Worm (Caenorhabditis elegans): Measurements from ENCODE around the gene sra-26.

Gene sra-26

ce11 chrII:6646903-6647302 lies 4.7 kb downstream of the sra-26 start:
- no peak for TF ChIP-seq elt-3 (tag; optimal IDR thresholded peaks at IDR 0.05)
- TF ChIP-seq ama-1 (optimal IDR thresholded peaks at IDR 0.05): no peak
- no peak for TF ChIP-seq nhr-12 (tag; optimal IDR thresholded peaks at IDR 0.05)
- TF ChIP-seq mab-5 (tag; optimal IDR thresholded peaks at IDR 0.05): no peak
- no peak for TF ChIP-seq nhr-237 (tag; optimal IDR thresholded peaks at IDR 0.05)
- TF ChIP-seq sem-4 (tag; optimal IDR thresholded peaks at IDR 0.05): no peak
- TF ChIP-seq ztf-11 (tag; optimal IDR thresholded peaks at IDR 0.05): no peak
- TF ChIP-seq ztf-1 (GFP tag; conservative IDR thresholded peaks at IDR 0.05): no peak
- TF ChIP-seq sma-3 (GFP tag; optimal IDR thresholded peaks at IDR 0.05): no peak
- TF ChIP-seq zag-1 (tag; optimal IDR thresholded peaks at IDR 0.05): no peak
- TF ChIP-seq R02D3.7 (tag; optimal IDR thresholded peaks at IDR 0.05): no peak
- TF ChIP-seq gmeb-1 (tag; optimal IDR thresholded peaks at IDR 0.05): no peak

- TF ChIP-seq nhr-129 (tag; optimal IDR thresholded peaks at IDR 0.05) (no peak), dmd-4 (tag; optimal IDR thresholded peaks at IDR 0.05) (no peak), nhr-23 (tag; optimal IDR thresholded peaks at IDR 0.05) (no peak), ama-1 (optimal IDR thresholded peaks at IDR 0.05) (no peak), gmeb-1 (tag; optimal IDR thresholded peaks at IDR 0.05) (no peak), C34F6.9 (tag; optimal IDR thresholded peaks at IDR 0.05) (no peak), sma-9 (GFP tag; optimal IDR thresholded peaks at IDR 0.05) (no peak), sma-9 (tag; optimal IDR thresholded peaks at IDR 0.05) (no peak), mbf-1 (tag; optimal IDR thresholded peaks at IDR 0.05) (no peak), unc-62 (GFP tag; optimal IDR thresholded peaks at IDR 0.05) (no peak), elt-3 (tag; optimal IDR thresholded peaks at IDR 0.05) (no peak), nhr-6 (tag; optimal IDR thresholded peaks at IDR 0.05) (no peak), elt-1 (tag; optimal IDR thresholded peaks at IDR 0.05) (no peak), unc-55 (GFP tag; optimal IDR thresholded peaks at IDR 0.05) (no peak)
Measured at ce11 chrII:6642651-6643167, 8.9 kb downstream of the sra-26 start, which contains the start of gene T19D12.6. TSS of gene T19D12.6 (minus strand) at chrII:6643117.

DNA sequence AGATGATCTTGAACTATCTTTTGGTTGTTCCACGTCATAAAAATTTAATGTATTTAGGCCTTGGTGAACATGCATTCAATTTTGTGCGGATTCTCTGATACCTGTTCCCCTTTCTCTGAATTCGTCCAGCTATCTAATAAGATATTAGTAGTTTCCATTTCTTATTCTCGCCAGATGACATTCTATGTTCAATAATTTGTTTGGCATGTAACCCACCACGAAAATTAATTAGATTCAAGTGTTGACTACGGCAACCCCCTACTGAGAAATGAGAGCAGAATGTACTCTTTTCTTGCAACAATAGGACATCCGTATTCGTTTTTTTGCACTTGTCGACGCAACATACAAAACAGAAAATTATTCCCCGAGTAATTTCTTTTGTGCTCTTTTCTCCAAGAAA lies 9.4 kb downstream of the sra-26 start:
- no peak for TF ChIP-seq elt-3 (tag; optimal IDR thresholded peaks at IDR 0.05)
- no peak for TF ChIP-seq blmp-1 (tag; optimal IDR thresholded peaks at IDR 0.05; ENCODE audit: insufficient read depth)
- TF ChIP-seq lin-11 (tag; optimal IDR thresholded peaks at IDR 0.05): no peak
- no peak for TF ChIP-seq unc-62 (GFP tag; optimal IDR thresholded peaks at IDR 0.05)
- no peak for TF ChIP-seq nhr-6 (tag; optimal IDR thresholded peaks at IDR 0.05)
- TF ChIP-seq lsy-2 (tag; optimal IDR thresholded peaks at IDR 0.05): no peak
- no peak for TF ChIP-seq R02D3.7 (tag; optimal IDR thresholded peaks at IDR 0.05)
- TF ChIP-seq mbf-1 (tag; optimal IDR thresholded peaks at IDR 0.05): no peak
- TF ChIP-seq sma-9 (GFP tag; optimal IDR thresholded peaks at IDR 0.05): no peak
- no peak for TF ChIP-seq sma-9 (tag; optimal IDR thresholded peaks at IDR 0.05)
- no peak for TF ChIP-seq gmeb-1 (tag; optimal IDR thresholded peaks at IDR 0.05)
- no peak for TF ChIP-seq ztf-1 (GFP tag; conservative IDR thresholded peaks at IDR 0.05)

DNA sequence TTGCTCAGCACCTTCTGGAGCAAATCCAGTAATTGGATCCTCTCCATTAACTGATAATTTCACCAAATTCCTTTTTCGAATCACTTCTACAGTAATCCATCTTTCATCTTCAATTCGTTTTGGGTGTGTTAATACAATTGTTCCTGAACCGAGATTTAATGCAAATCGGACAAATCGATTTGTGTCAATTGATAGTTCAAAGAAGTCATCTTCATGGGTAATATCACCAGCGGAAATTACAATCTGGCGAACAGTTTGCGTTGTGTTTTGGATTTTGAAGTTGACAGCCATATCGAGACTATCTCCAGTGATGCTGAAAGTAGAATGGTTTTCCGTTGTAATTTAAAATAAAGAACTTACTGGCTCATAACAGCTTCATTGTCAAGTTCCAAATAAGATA lies 13.8 kb downstream of the sra-26 start:
- TF ChIP-seq ceh-82 (tag; optimal IDR thresholded peaks at IDR 0.05): no peak
- no peak for TF ChIP-seq crh-2 (tag; optimal IDR thresholded peaks at IDR 0.05)
- no peak for TF ChIP-seq R02D3.7 (tag; optimal IDR thresholded peaks at IDR 0.05)
- no peak for TF ChIP-seq egl-27 (tag; optimal IDR thresholded peaks at IDR 0.05)
- TF ChIP-seq nhr-6 (tag; optimal IDR thresholded peaks at IDR 0.05): no peak
- TF ChIP-seq ZK546.5 (tag; optimal IDR thresholded peaks at IDR 0.05): no peak
- TF ChIP-seq mdl-1 (tag; optimal IDR thresholded peaks at IDR 0.05): no peak
- no peak for TF ChIP-seq sma-3 (GFP tag; optimal IDR thresholded peaks at IDR 0.05)
- TF ChIP-seq nhr-10 (tag; optimal IDR thresholded peaks at IDR 0.05): no peak
- no peak for TF ChIP-seq snpc-4 (tag; optimal IDR thresholded peaks at IDR 0.05)
- TF ChIP-seq skn-1 (tag; optimal IDR thresholded peaks at IDR 0.05): no peak
- TF ChIP-seq elt-3 (tag; optimal IDR thresholded peaks at IDR 0.05): no peak
- TF ChIP-seq nhr-77 (tag; optimal IDR thresholded peaks at IDR 0.05): no peak
- no peak for TF ChIP-seq unc-55 (GFP tag; optimal IDR thresholded peaks at IDR 0.05)
- TF ChIP-seq nhr-12 (tag; optimal IDR thresholded peaks at IDR 0.05): no peak
- TF ChIP-seq blmp-1 (tag; optimal IDR thresholded peaks at IDR 0.05; ENCODE audit: insufficient read depth): no peak
- TF ChIP-seq ztf-4 (tag; optimal IDR thresholded peaks at IDR 0.05): no peak
- TF ChIP-seq sma-9 (GFP tag; optimal IDR thresholded peaks at IDR 0.05): no peak
- TF ChIP-seq sma-9 (tag; optimal IDR thresholded peaks at IDR 0.05): no peak
- no peak for TF ChIP-seq unc-39 (tag; optimal IDR thresholded peaks at IDR 0.05)
